Fruit fly (Drosophila melanogaster) whole organism, prepupa: ENCODE results near the gene CG6071.

Experiments used
- Blimp-1 ChIP-seq: fragments of 200-800 bp; sonication (Bioruptor generic); optimal IDR thresholded peaks from 3 replicates; lab custom pipeline; 2017; ENCODE audit warnings: missing biosample characterization, missing genetic modification characterization, mild to moderate bottlenecking, moderate library complexity, missing genetic modification reagents
- CG10631 ChIP-seq: fragments of 200-800 bp; sonication (Bioruptor generic); optimal IDR thresholded peaks from 2 replicates; lab custom pipeline; 2016; ENCODE audit warnings: missing biosample characterization, missing genetic modification characterization
- CG10669 ChIP-seq: fragments of 200-800 bp; sonication (Bioruptor generic); optimal IDR thresholded peaks from 3 replicates; lab custom pipeline; 2018; ENCODE audit warnings: missing biosample characterization, mild to moderate bottlenecking, missing genetic modification characterization, moderate library complexity
- CG11294 ChIP-seq: fragments of 200-800 bp; sonication (Bioruptor generic); IDR thresholded peaks from 2 replicates; pipeline ENCODE4 v1.3.6; 2022; ENCODE audit warnings: missing biosample characterization, missing genetic modification characterization
- CG11762 ChIP-seq: fragments of 200-800 bp; sonication (Bioruptor generic); optimal IDR thresholded peaks from 3 replicates; lab custom pipeline; 2016; ENCODE audit warnings: missing biosample characterization, missing genetic modification characterization; ENCODE audit not compliant: insufficient read depth
- CG11902 ChIP-seq: fragments of 200-800 bp; sonication (Bioruptor generic); optimal IDR thresholded peaks from 3 replicates; lab custom pipeline; 2016; ENCODE audit warnings: missing biosample characterization, missing genetic modification characterization
- CG15336 ChIP-seq: fragments of 200-800 bp; sonication (Bioruptor generic); IDR thresholded peaks from 2 replicates; pipeline ENCODE4 v1.3.6; 2022; ENCODE audit warnings: missing biosample characterization, missing genetic modification characterization
- CG3032 ChIP-seq: fragments of 200-800 bp; optimal IDR thresholded peaks from 2 replicates; lab custom pipeline; 2019; ENCODE audit warnings: missing biosample characterization, mild to moderate bottlenecking, missing genetic modification characterization, moderate library complexity
- CG31627 ChIP-seq: fragments of 200-800 bp; sonication (Bioruptor generic); optimal IDR thresholded peaks from 3 replicates; lab custom pipeline; 2016; ENCODE audit warnings: missing biosample characterization, missing genetic modification characterization
- CG32006 ChIP-seq: fragments of 200-800 bp; sonication (Bioruptor generic); optimal IDR thresholded peaks from 3 replicates; lab custom pipeline; 2017; ENCODE audit warnings: missing biosample characterization, mild to moderate bottlenecking, missing genetic modification characterization
- CG34406 ChIP-seq: fragments of 200-800 bp; sonication (Bioruptor generic); optimal IDR thresholded peaks from 3 replicates; lab custom pipeline; 2016; ENCODE audit warnings: missing biosample characterization, missing genetic modification characterization
- CG4318 ChIP-seq: fragments of 200-800 bp; sonication (Bioruptor generic); optimal IDR thresholded peaks from 3 replicates; lab custom pipeline; 2017; ENCODE audit warnings: missing biosample characterization, mild to moderate bottlenecking, missing genetic modification characterization
- CG6163 ChIP-seq: fragments of 200-800 bp; sonication (Bioruptor generic); IDR thresholded peaks from 3 replicates; pipeline ENCODE4 v1.3.6; 2022; ENCODE audit warnings: missing biosample characterization, missing genetic modification characterization
- CG6276 ChIP-seq: fragments of 200-800 bp; sonication (Bioruptor generic); optimal IDR thresholded peaks from 2 replicates; lab custom pipeline; 2017; ENCODE audit warnings: missing biosample characterization, mild to moderate bottlenecking, missing genetic modification characterization
- CG6792 ChIP-seq: fragments of 200-800 bp; sonication (Bioruptor generic); optimal IDR thresholded peaks from 3 replicates; lab custom pipeline; 2016; ENCODE audit warnings: missing biosample characterization, missing genetic modification characterization
- CG6808 ChIP-seq: fragments of 200-800 bp; sonication (Bioruptor generic); optimal IDR thresholded peaks from 3 replicates; lab custom pipeline; 2017; ENCODE audit warnings: missing biosample characterization, missing genetic modification characterization, mild to moderate bottlenecking, moderate library complexity, missing genetic modification reagents
- CG6854 ChIP-seq: fragments of 200-800 bp; sonication (Bioruptor generic); optimal IDR thresholded peaks from 2 replicates; lab custom pipeline; 2017; ENCODE audit warnings: missing biosample characterization, mild to moderate bottlenecking, missing genetic modification characterization
- CG7368 ChIP-seq: fragments of 200-800 bp; sonication (Bioruptor generic); optimal IDR thresholded peaks from 3 replicates; lab custom pipeline; 2016; ENCODE audit warnings: missing biosample characterization, missing genetic modification characterization
- CG8119 ChIP-seq: fragments of 200-800 bp; sonication (Bioruptor generic); IDR thresholded peaks from 3 replicates; pipeline ENCODE4 v1.3.6; 2022; ENCODE audit warnings: missing biosample characterization, missing genetic modification characterization
- CG8319 ChIP-seq: fragments of 200-800 bp; sonication (Bioruptor generic); optimal IDR thresholded peaks from 3 replicates; lab custom pipeline; 2016; ENCODE audit warnings: missing biosample characterization, missing genetic modification characterization
- CG9139 ChIP-seq: fragments of 200-800 bp; sonication (Bioruptor generic); optimal IDR thresholded peaks from 3 replicates; lab custom pipeline; 2017; ENCODE audit warnings: missing biosample characterization, mild to moderate bottlenecking, missing genetic modification characterization
- Eip78C ChIP-seq: fragments of 200-800 bp; sonication (Bioruptor generic); peaks from one replicate; lab custom pipeline; 2016; ENCODE audit warnings: missing biosample characterization, missing genetic modification characterization
- Eip93F ChIP-seq: fragments of 200-800 bp; sonication (Bioruptor generic); optimal IDR thresholded peaks from 2 replicates; lab custom pipeline; 2016; ENCODE audit warnings: missing biosample characterization, mild to moderate bottlenecking, missing genetic modification characterization
- Ets21C ChIP-seq: fragments of 200-800 bp; sonication (Bioruptor generic); optimal IDR thresholded peaks from 3 replicates; lab custom pipeline; 2016; ENCODE audit warnings: missing biosample characterization, missing genetic modification characterization
- Ets96B ChIP-seq: fragments of 200-800 bp; optimal IDR thresholded peaks from 2 replicates; lab custom pipeline; 2019; ENCODE audit warnings: missing biosample characterization, mild to moderate bottlenecking, missing genetic modification characterization, moderate library complexity
- Gug ChIP-seq: fragments of 200-800 bp; sonication (Bioruptor generic); IDR thresholded peaks from 2 replicates; pipeline ENCODE4 v1.3.6; 2022; ENCODE audit warnings: missing biosample characterization, missing genetic modification characterization
- Hr38 ChIP-seq: sonication (Bioruptor generic); optimal IDR thresholded peaks from 2 replicates; lab custom pipeline; 2016; ENCODE audit warnings: missing biosample characterization, missing genetic modification characterization
- Hr39 ChIP-seq: fragments of 200-800 bp; sonication (Bioruptor generic); optimal IDR thresholded peaks from 2 replicates; lab custom pipeline; 2016; ENCODE audit warnings: missing biosample characterization, missing genetic modification characterization
- Hr4 ChIP-seq: fragments of 200-800 bp; sonication (Bioruptor generic); optimal IDR thresholded peaks from 3 replicates; lab custom pipeline; 2016; ENCODE audit warnings: missing biosample characterization, missing genetic modification characterization
- Lpt ChIP-seq: fragments of 200-800 bp; sonication (Bioruptor generic); optimal IDR thresholded peaks from 3 replicates; lab custom pipeline; 2016; ENCODE audit warnings: missing biosample characterization, missing genetic modification characterization
- Met ChIP-seq: fragments of 200-800 bp; sonication (Bioruptor generic); optimal IDR thresholded peaks from 3 replicates; lab custom pipeline; 2016; ENCODE audit warnings: missing biosample characterization, missing genetic modification characterization
- Sox14 ChIP-seq: fragments of 200-800 bp; sonication (Bioruptor generic); optimal IDR thresholded peaks from 3 replicates; lab custom pipeline; 2016; ENCODE audit warnings: missing biosample characterization, missing genetic modification characterization
- Sox15 ChIP-seq: fragments of 200-800 bp; sonication (Bioruptor generic); optimal IDR thresholded peaks from 3 replicates; lab custom pipeline; 2016; ENCODE audit warnings: missing biosample characterization, missing genetic modification characterization
- achi ChIP-seq: fragments of 200-800 bp; sonication (Bioruptor generic); optimal IDR thresholded peaks from 3 replicates; lab custom pipeline; 2016; ENCODE audit warnings: missing biosample characterization, missing genetic modification characterization
- acj6 ChIP-seq: fragments of 200-800 bp; sonication (Bioruptor generic); optimal IDR thresholded peaks from 3 replicates; lab custom pipeline; 2016; ENCODE audit warnings: missing biosample characterization, missing genetic modification characterization
- cyc ChIP-seq: fragments of 200-800 bp; sonication (Bioruptor generic); optimal IDR thresholded peaks from 3 replicates; lab custom pipeline; 2016; ENCODE audit warnings: missing biosample characterization, missing genetic modification characterization
- dac ChIP-seq: fragments of 200-800 bp; sonication (Bioruptor generic); optimal IDR thresholded peaks from 2 replicates; lab custom pipeline; 2017; ENCODE audit warnings: missing biosample characterization, mild to moderate bottlenecking, missing genetic modification characterization
- eg ChIP-seq: fragments of 200-800 bp; sonication (Bioruptor generic); IDR thresholded peaks from 3 replicates; pipeline ENCODE4 v1.3.6; 2022; ENCODE audit warnings: missing biosample characterization, missing genetic modification characterization
- esn ChIP-seq: fragments of 200-800 bp; sonication (Bioruptor generic); optimal IDR thresholded peaks from 2 replicates; lab custom pipeline; 2016; ENCODE audit warnings: missing biosample characterization, mild to moderate bottlenecking, missing genetic modification characterization, moderate library complexity
- fd59A ChIP-seq: fragments of 200-800 bp; sonication (Bioruptor generic); optimal IDR thresholded peaks from 2 replicates; lab custom pipeline; 2017; ENCODE audit warnings: missing biosample characterization, mild to moderate bottlenecking, missing genetic modification characterization, missing genetic modification reagents
- fd85E ChIP-seq: fragments of 200-800 bp; sonication (Bioruptor generic); optimal IDR thresholded peaks from 3 replicates; lab custom pipeline; 2016; ENCODE audit warnings: missing biosample characterization, missing genetic modification characterization
- lz ChIP-seq: fragments of 200-800 bp; sonication (Bioruptor generic); optimal IDR thresholded peaks from 3 replicates; lab custom pipeline; 2016; ENCODE audit warnings: missing biosample characterization, missing genetic modification characterization
- net ChIP-seq: fragments of 200-800 bp; sonication (Bioruptor generic); optimal IDR thresholded peaks from 3 replicates; lab custom pipeline; 2016; ENCODE audit warnings: missing biosample characterization, missing genetic modification characterization
- salr ChIP-seq, 2 experiments: fragments of 200-800 bp; sonication (Bioruptor generic); optimal IDR thresholded peaks; 3 replicates each; lab custom pipeline; 2016 to 2018; ENCODE audit warnings: missing biosample characterization in 2 of 2, missing genetic modification characterization in 2 of 2, mild to moderate bottlenecking in 1 of 2
- ss ChIP-seq, 2 experiments: fragments of 200-800 bp; sonication (Bioruptor generic); optimal IDR thresholded peaks; 2 replicates in 1 of 2; 3 replicates in 1 of 2; lab custom pipeline; 2017 to 2018; ENCODE audit warnings: mild to moderate bottlenecking in 2 of 2, missing biosample characterization in 2 of 2, missing genetic modification characterization in 2 of 2, moderate library complexity in 1 of 2
- topi ChIP-seq: fragments of 200-800 bp; sonication (Bioruptor generic); optimal IDR thresholded peaks from 3 replicates; lab custom pipeline; 2016; ENCODE audit warnings: missing biosample characterization, missing genetic modification characterization
- vri ChIP-seq: fragments of 200-800 bp; sonication (Bioruptor generic); optimal IDR thresholded peaks from 3 replicates; lab custom pipeline; 2016; ENCODE audit warnings: missing biosample characterization, mild to moderate bottlenecking, missing genetic modification characterization

The CG6071 gene

DNA sequence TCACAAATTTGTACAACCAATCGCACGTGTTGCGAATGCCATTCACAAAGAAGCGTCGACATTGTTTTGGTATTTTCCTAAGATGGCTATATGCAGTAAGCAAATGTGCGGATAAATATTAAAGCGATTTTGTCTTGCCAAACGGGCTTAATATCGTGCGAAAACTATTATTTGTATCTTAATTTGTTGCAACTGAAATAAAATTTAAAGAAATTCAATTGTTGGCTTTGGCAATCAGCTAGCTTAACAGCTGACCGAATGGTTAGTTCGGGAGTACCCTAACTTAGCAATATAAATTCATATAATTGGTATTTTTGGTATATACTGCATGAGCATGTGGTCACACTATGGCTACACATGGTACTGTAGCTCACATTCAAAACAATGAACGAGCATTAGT is 2.6 kb upstream of the CG6071 start, which contains the start of the genes RIOK1 and Polr3H (continued):
- no peak for TF ChIP-seq Blimp-1
- TF ChIP-seq Sox14 (GFP tag; lab: Kevin White, UChicago) = peak; percentile 84
- peak; percentile 82 for TF ChIP-seq CG31627 (GFP tag; lab: Kevin White, UChicago)
- TF ChIP-seq CG10669 (GFP tag; lab: Kevin White, UChicago) = no peak
- no peak for TF ChIP-seq Lpt (GFP tag; lab: Kevin White, UChicago)
- peak; percentile 55 for TF ChIP-seq CG11902 (GFP tag; lab: Kevin White, UChicago)
- peak; percentile 60 for TF ChIP-seq CG15336 (GFP tag; lab: Robert Waterston, UW)
- TF ChIP-seq acj6 (GFP tag; lab: Kevin White, UChicago) = peak; percentile 73
- peak; percentile 83 for TF ChIP-seq Hr39 (GFP tag; lab: Kevin White, UChicago)
- TF ChIP-seq Met = no peak

DNA sequence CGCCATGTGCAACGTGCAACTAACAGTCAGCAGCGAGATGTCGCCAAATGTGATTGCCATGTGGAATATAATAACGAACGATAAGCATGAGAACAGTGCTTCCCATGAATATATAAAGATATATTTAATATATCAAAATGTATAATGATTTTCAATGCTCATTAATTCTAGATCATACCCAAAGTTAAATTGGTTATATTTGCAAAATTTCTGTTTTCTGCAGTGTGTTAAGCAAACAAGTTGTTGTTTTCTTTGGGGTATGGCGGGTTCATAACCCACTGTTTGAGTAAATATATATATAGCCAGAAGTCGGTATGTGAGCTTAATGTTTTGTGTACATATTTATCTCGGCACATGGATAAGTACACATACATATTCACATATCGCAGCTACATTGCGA is 9.0 kb downstream of the CG6071 start:
- TF ChIP-seq fd59A (no peak), ss (GFP tag; optimal IDR thresholded peaks at IDR 0.05; lab: Kevin White, UChicago) (no peak), Blimp-1 (no peak), eg (peak; percentile 66; the same call in 1 of the 3 replicates), CG6808 (GFP tag; lab: Kevin White, UChicago) (peak; percentile 1), cyc (GFP tag; lab: Kevin White, UChicago) (no peak), CG4318 (GFP tag; lab: Kevin White, UChicago) (peak; percentile 17), Hr39 (GFP tag; lab: Kevin White, UChicago) (no peak), Sox15 (no peak), lz (GFP tag; lab: Kevin White, UChicago) (no peak), Gug (GFP tag; lab: Robert Waterston, UW) (peak; percentile 43; the same call in 1 of the 2 replicates), Ets96B (tag; lab: Kevin White, UChicago) (no peak), CG10669 (GFP tag; lab: Kevin White, UChicago) (no peak), CG15336 (GFP tag; lab: Robert Waterston, UW) (peak; percentile 57; the same call in 1 of the 2 replicates), Ets21C (no peak), CG9139 (GFP tag; lab: Kevin White, UChicago) (no peak), achi (no peak), Met (no peak), CG6854 (GFP tag; lab: Kevin White, UChicago) (no peak), CG6792 (GFP tag; lab: Kevin White, UChicago) (no peak), acj6 (GFP tag; lab: Kevin White, UChicago) (peak; percentile 14), CG6276 (GFP tag; lab: Kevin White, UChicago) (peak; percentile 15), Sox14 (GFP tag; lab: Kevin White, UChicago) (no peak), net (GFP tag; lab: Kevin White, UChicago) (peak; percentile 1), vri (no peak), CG7368 (GFP tag; lab: Kevin White, UChicago) (peak; percentile 10), CG10631 (GFP tag; lab: Kevin White, UChicago) (peak; percentile 19), CG11294 (no peak), CG8119 (GFP tag; lab: Robert Waterston, UW) (peak; percentile 62), CG8319 (no peak), Eip93F (no peak), CG6163 (GFP tag; lab: Robert Waterston, UW) (peak; percentile 70; the same call in 2 of the 3 replicates), CG11762 (GFP tag; lab: Kevin White, UChicago) (peak; percentile 2), Hr38 (GFP tag; lab: Kevin White, UChicago) (no peak)

DNA sequence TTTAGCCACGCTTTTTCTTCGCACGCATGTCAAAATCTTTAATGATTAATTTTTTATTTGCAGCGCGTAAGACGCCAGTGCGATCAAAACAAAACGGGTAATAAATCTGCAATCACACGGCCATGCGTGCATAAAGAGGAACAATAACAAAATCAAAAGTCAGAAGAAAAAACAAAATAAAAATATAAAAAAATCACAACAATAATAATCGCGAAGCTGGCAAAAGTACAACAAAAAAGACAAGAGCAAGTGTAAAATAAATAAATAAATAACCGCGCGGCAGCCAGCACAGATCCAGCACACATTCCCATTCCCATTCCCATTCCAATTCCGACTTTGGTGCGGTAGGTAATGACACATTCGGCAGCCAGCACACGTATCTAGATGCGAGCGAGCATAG is 11.3 kb downstream of the CG6071 start:
- TF ChIP-seq CG10669 (GFP tag; lab: Kevin White, UChicago) (peak; percentile 42), CG3032 (peak; percentile 52), dac (peak; percentile 15), CG6276 (GFP tag; lab: Kevin White, UChicago) (peak; percentile 84), fd59A (peak; percentile 2), Eip78C (GFP tag; lab: Kevin White, UChicago) (peak; percentile 69), esn (GFP tag; lab: Kevin White, UChicago) (peak; percentile 0), achi (peak; percentile 39), CG11294 (no peak), topi (no peak), CG34406 (no peak), ss (GFP tag; optimal IDR thresholded peaks at IDR 0.05; lab: Kevin White, UChicago) (peak; percentile 75 to 77), Ets96B (tag; lab: Kevin White, UChicago) (peak; percentile 75), CG6792 (GFP tag; lab: Kevin White, UChicago) (no peak), fd85E (GFP tag; lab: Kevin White, UChicago) (no peak), Eip93F (no peak), salr (GFP tag; optimal IDR thresholded peaks at IDR 0.05; lab: Kevin White, UChicago) (no peak), CG9139 (GFP tag; lab: Kevin White, UChicago) (peak; percentile 67), Gug (GFP tag; lab: Robert Waterston, UW) (peak; percentile 38; the same call in 1 of the 2 replicates), lz (GFP tag; lab: Kevin White, UChicago) (no peak), CG11762 (GFP tag; lab: Kevin White, UChicago) (no peak), CG32006 (no peak), Hr4 (GFP tag; lab: Kevin White, UChicago) (peak; percentile 29)
